Fruit fly (Drosophila melanogaster) whole organism, embryonic: ENCODE results near the gene RpL6.

Experiments used
- Abd-B ChIP-seq: fragments of 200-800 bp; sonication (Bioruptor generic); optimal IDR thresholded peaks from 2 replicates; lab custom pipeline; 2018; ENCODE audit warnings: missing biosample characterization, mild to moderate bottlenecking, missing genetic modification characterization, moderate library complexity
- Atf3 ChIP-seq: fragments of 200-800 bp; sonication (Bioruptor generic); optimal IDR thresholded peaks from 3 replicates; lab custom pipeline; 2016; ENCODE audit warnings: missing biosample characterization, missing genetic modification characterization
- CG10321 ChIP-seq: fragments of 200-800 bp; sonication (Bioruptor generic); IDR thresholded peaks from 2 replicates; pipeline ENCODE4 v1.3.6; 2022; ENCODE audit warnings: missing biosample characterization, missing genetic modification characterization
- CG10366 ChIP-seq: fragments of 200-800 bp; sonication (Bioruptor generic); IDR thresholded peaks from 2 replicates; pipeline ENCODE4 v1.3.6; 2022; ENCODE audit warnings: missing biosample characterization, missing genetic modification characterization
- CG10462 ChIP-seq: fragments of 200-800 bp; sonication (Bioruptor generic); optimal IDR thresholded peaks from 2 replicates; lab custom pipeline; 2016; ENCODE audit warnings: missing biosample characterization, missing genetic modification characterization
- CG11093 ChIP-seq: fragments of 200-800 bp; sonication (Bioruptor generic); IDR thresholded peaks from 3 replicates; pipeline ENCODE4 v1.3.6; 2022; ENCODE audit warnings: missing biosample characterization, missing genetic modification characterization
- CG11456 ChIP-seq: fragments of 200-800 bp; sonication (Bioruptor generic); IDR thresholded peaks from 3 replicates; pipeline ENCODE4 v1.3.6; 2022; ENCODE audit warnings: missing biosample characterization, missing genetic modification characterization
- CG11504 ChIP-seq: fragments of 200-800 bp; sonication (Bioruptor generic); optimal IDR thresholded peaks from 3 replicates; lab custom pipeline; 2019; ENCODE audit warnings: missing biosample characterization, mild to moderate bottlenecking, missing genetic modification characterization, moderate library complexity
- CG12219 ChIP-seq: fragments of 200-800 bp; sonication (Bioruptor generic); optimal IDR thresholded peaks from 3 replicates; lab custom pipeline; 2018; ENCODE audit warnings: missing biosample characterization, mild to moderate bottlenecking, missing genetic modification characterization
- CG12236 ChIP-seq: fragments of 200-800 bp; sonication (Bioruptor generic); optimal IDR thresholded peaks from 2 replicates; lab custom pipeline; 2016; ENCODE audit warnings: missing biosample characterization, missing genetic modification characterization
- CG12942 ChIP-seq: fragments of 200-800 bp; sonication (Bioruptor generic); optimal IDR thresholded peaks from 3 replicates; lab custom pipeline; 2016; ENCODE audit warnings: missing biosample characterization, missing genetic modification characterization
- CG1603 ChIP-seq: fragments of 200-800 bp; sonication (Bioruptor generic); optimal IDR thresholded peaks from 2 replicates; lab custom pipeline; 2019; ENCODE audit warnings: missing biosample characterization, mild to moderate bottlenecking, missing genetic modification characterization, moderate library complexity
- CG18011 ChIP-seq: fragments of 200-800 bp; sonication (Bioruptor generic); optimal IDR thresholded peaks from 2 replicates; lab custom pipeline; 2017; ENCODE audit warnings: missing biosample characterization, missing genetic modification characterization, mild to moderate bottlenecking, moderate library complexity, missing genotype
- CG18599 ChIP-seq: fragments of 200-800 bp; sonication (Bioruptor generic); optimal IDR thresholded peaks from 3 replicates; lab custom pipeline; 2017; ENCODE audit warnings: missing biosample characterization, missing genetic modification characterization, mild to moderate bottlenecking, moderate library complexity, missing genetic modification reagents
- CG33213 ChIP-seq: fragments of 200-800 bp; sonication (Bioruptor generic); optimal IDR thresholded peaks from 3 replicates; lab custom pipeline; 2016; ENCODE audit warnings: missing biosample characterization, missing genetic modification characterization
- CG6272 ChIP-seq: fragments of 200-800 bp; sonication (Bioruptor generic); IDR thresholded peaks from 2 replicates; pipeline ENCODE4 v1.3.6; 2022; ENCODE audit warnings: missing biosample characterization, missing genetic modification characterization
- CG6791 ChIP-seq: fragments of 200-800 bp; sonication (Bioruptor generic); IDR thresholded peaks from 3 replicates; pipeline ENCODE4 v1.3.6; 2022; ENCODE audit warnings: missing biosample characterization, missing genetic modification characterization; ENCODE audit not compliant: partially characterized antibody
- CG7357 ChIP-seq: fragments of 200-800 bp; sonication (Bioruptor generic); IDR thresholded peaks from 3 replicates; pipeline ENCODE4 v1.3.6; 2022; ENCODE audit warnings: missing biosample characterization, missing genetic modification characterization
- CG8290 ChIP-seq, 3 experiments: fragments of 200-800 bp; sonication (Bioruptor generic); optimal IDR thresholded peaks; 2 replicates each; lab custom pipeline; 2016 to 2019; ENCODE audit warnings: missing biosample characterization in 3 of 3, missing genetic modification characterization in 3 of 3, mild to moderate bottlenecking in 2 of 3, moderate library complexity in 1 of 3
- CG9727 ChIP-seq: fragments of 200-800 bp; sonication (Bioruptor generic); optimal IDR thresholded peaks from 3 replicates; lab custom pipeline; 2017; ENCODE audit warnings: missing biosample characterization, mild to moderate bottlenecking, missing genetic modification characterization
- CTCF ChIP-seq: fragments of 200-800 bp; sonication (Bioruptor generic); optimal IDR thresholded peaks from 2 replicates; lab custom pipeline; 2017; ENCODE audit warnings: missing biosample characterization, mild to moderate bottlenecking, missing genetic modification characterization, moderate library complexity
- Hand ChIP-seq: fragments of 200-800 bp; sonication (Bioruptor generic); optimal IDR thresholded peaks from 2 replicates; lab custom pipeline; 2017; ENCODE audit warnings: mild to moderate bottlenecking, missing biosample characterization, missing genetic modification reagents, missing genetic modification characterization
- Hr39 ChIP-seq: fragments of >200 bp; optimal IDR thresholded peaks from 2 replicates; lab custom pipeline; 2017
- Jarid2 ChIP-seq: fragments of 200-800 bp; sonication (Bioruptor generic); optimal IDR thresholded peaks from 3 replicates; lab custom pipeline; 2017; ENCODE audit warnings: mild to moderate bottlenecking, missing biosample characterization, missing genetic modification reagents, missing genetic modification characterization
- Mrtf ChIP-seq: fragments of 200-800 bp; sonication (Bioruptor generic); IDR thresholded peaks from 3 replicates; pipeline ENCODE4 v1.3.6; 2022; ENCODE audit warnings: missing biosample characterization, missing genetic modification characterization
- Neu2 ChIP-seq: fragments of 200-800 bp; sonication (Bioruptor generic); optimal IDR thresholded peaks from 3 replicates; lab custom pipeline; 2016; ENCODE audit warnings: missing biosample characterization, missing genetic modification characterization, borderline replicate concordance
- Side ChIP-seq: fragments of 200-800 bp; sonication (Bioruptor generic); optimal IDR thresholded peaks from 2 replicates; lab custom pipeline; 2016; ENCODE audit warnings: missing biosample characterization, missing genetic modification characterization
- Sox100B ChIP-seq: fragments of 200-800 bp; sonication (Bioruptor generic); optimal IDR thresholded peaks from 3 replicates; lab custom pipeline; 2018; ENCODE audit warnings: missing biosample characterization, mild to moderate bottlenecking, missing genetic modification characterization
- Sry-δ ChIP-seq: fragments of 200-800 bp; sonication (Bioruptor generic); optimal IDR thresholded peaks from 2 replicates; lab custom pipeline; 2016; ENCODE audit warnings: missing biosample characterization, missing genetic modification characterization
- Tbp ChIP-seq: fragments of >200 bp; optimal IDR thresholded peaks from 2 replicates; lab custom pipeline; 2018; ENCODE audit warnings: missing biosample characterization, missing genetic modification characterization
- Xrp1 ChIP-seq: fragments of 200-800 bp; sonication (Bioruptor generic); IDR thresholded peaks from 2 replicates; pipeline ENCODE4 v1.3.6; 2022; ENCODE audit warnings: missing biosample characterization, missing genetic modification characterization
- al ChIP-seq: fragments of 200-800 bp; sonication (Bioruptor generic); IDR thresholded peaks from 2 replicates; pipeline ENCODE4 v1.3.6; 2022; ENCODE audit warnings: missing biosample characterization, missing genetic modification characterization
- chinmo ChIP-seq: fragments of 200-800 bp; sonication (Bioruptor generic); IDR thresholded peaks from 4 replicates; pipeline ENCODE4 v1.3.6; 2022; ENCODE audit warnings: missing biosample characterization, missing genetic modification characterization; ENCODE audit not compliant: partially characterized antibody
- ftz-f1 ChIP-seq: fragments of 200-800 bp; sonication (Bioruptor generic); optimal IDR thresholded peaks from 2 replicates; lab custom pipeline; 2016; ENCODE audit warnings: missing biosample characterization, missing genetic modification characterization
- gfzf ChIP-seq: fragments of 200-800 bp; sonication (Bioruptor generic); optimal IDR thresholded peaks from 2 replicates; lab custom pipeline; 2016; ENCODE audit warnings: missing biosample characterization, mild to moderate bottlenecking, missing genetic modification characterization, moderate library complexity
- ham ChIP-seq: fragments of 200-800 bp; sonication (Bioruptor generic); IDR thresholded peaks from 2 replicates; pipeline ENCODE4 v1.3.6; 2022; ENCODE audit warnings: missing biosample characterization, missing genetic modification characterization
- her ChIP-seq: fragments of 200-800 bp; sonication (Bioruptor generic); optimal IDR thresholded peaks from 2 replicates; lab custom pipeline; 2016; ENCODE audit warnings: missing biosample characterization, missing genetic modification characterization
- ind ChIP-seq: fragments of 200-800 bp; sonication (Bioruptor generic); optimal IDR thresholded peaks from 3 replicates; lab custom pipeline; 2016; ENCODE audit warnings: missing biosample characterization, missing genetic modification characterization
- nerfin-2 ChIP-seq: fragments of 200-800 bp; sonication (Bioruptor generic); IDR thresholded peaks from 2 replicates; pipeline ENCODE4 v1.3.6; 2022; ENCODE audit warnings: missing biosample characterization, missing genetic modification characterization; ENCODE audit not compliant: partially characterized antibody
- odd ChIP-seq: fragments of 200-800 bp; sonication (Bioruptor generic); optimal IDR thresholded peaks from 2 replicates; lab custom pipeline; 2017; ENCODE audit warnings: missing biosample characterization, mild to moderate bottlenecking, missing genetic modification characterization
- pita ChIP-seq: fragments of 200-800 bp; sonication (Bioruptor generic); optimal IDR thresholded peaks from 2 replicates; lab custom pipeline; 2017; ENCODE audit warnings: missing biosample characterization, mild to moderate bottlenecking, missing genetic modification characterization
- pnt ChIP-seq: fragments of 200-800 bp; sonication (Bioruptor generic); optimal IDR thresholded peaks from 3 replicates; lab custom pipeline; 2016; ENCODE audit warnings: missing biosample characterization, missing genetic modification characterization
- psq ChIP-seq: fragments of 200-800 bp; sonication (Bioruptor generic); optimal IDR thresholded peaks from 2 replicates; lab custom pipeline; 2017; ENCODE audit warnings: missing biosample characterization, missing genetic modification characterization
- pum ChIP-seq: fragments of 200-800 bp; sonication (Bioruptor generic); optimal IDR thresholded peaks from 2 replicates; lab custom pipeline; 2016; ENCODE audit warnings: missing biosample characterization, missing genetic modification characterization
- schlank ChIP-seq: fragments of 200-800 bp; sonication (Bioruptor generic); optimal IDR thresholded peaks from 2 replicates; lab custom pipeline; 2018; ENCODE audit warnings: missing biosample characterization, mild to moderate bottlenecking, missing genetic modification characterization
- scrt ChIP-seq: fragments of 200-800 bp; sonication (Bioruptor generic); optimal IDR thresholded peaks from 2 replicates; lab custom pipeline; 2018; ENCODE audit warnings: missing biosample characterization, mild to moderate bottlenecking, missing genetic modification characterization, moderate library complexity
- sd ChIP-seq: fragments of 200-800 bp; sonication (Bioruptor generic); optimal IDR thresholded peaks from 3 replicates; lab custom pipeline; 2018; ENCODE audit warnings: missing biosample characterization, mild to moderate bottlenecking, missing genetic modification characterization, moderate library complexity
- slbo ChIP-seq: fragments of 200-800 bp; sonication (Bioruptor generic); IDR thresholded peaks from 2 replicates; pipeline ENCODE4 v1.3.6; 2022; ENCODE audit warnings: missing biosample characterization, missing genetic modification characterization
- unpg ChIP-seq: fragments of 200-800 bp; sonication (Bioruptor generic); optimal IDR thresholded peaks from 3 replicates; lab custom pipeline; 2018; ENCODE audit warnings: missing biosample characterization, mild to moderate bottlenecking, missing genetic modification characterization, moderate library complexity
- yki ChIP-seq: fragments of >200 bp; optimal IDR thresholded peaks from 3 replicates; lab custom pipeline; 2018

RpL6 gene

dm6 chr3R:31604409-31605116 is 8.6 kb upstream of the RpL6 start (continued):
- TF ChIP-seq CG11093 (GFP tag; lab: Robert Waterston, UW) (no peak), chinmo (GFP tag; lab: Robert Waterston, UW) (peak; percentile 90), ftz-f1 (GFP tag; lab: Kevin White, UChicago) (peak; percentile 72), CG10462 (GFP tag; lab: Kevin White, UChicago) (no peak), Mrtf (GFP tag; lab: Robert Waterston, UW) (no peak), Hr39 (no peak), slbo (GFP tag; lab: Robert Waterston, UW) (peak; percentile 36; the same call in 1 of the 2 replicates), CG10366 (GFP tag; lab: Robert Waterston, UW) (no peak)

- TF ChIP-seq CG1603 (tag; lab: Kevin White, UChicago) (no peak), Neu2 (no peak), ham (GFP tag; lab: Robert Waterston, UW) (no peak), her (GFP tag; lab: Kevin White, UChicago) (no peak), nerfin-2 (GFP tag; lab: Robert Waterston, UW) (no peak), CG12236 (GFP tag; lab: Kevin White, UChicago) (no peak), Abd-B (GFP tag; lab: Kevin White, UChicago) (no peak), Sox100B (peak; percentile 16), sd (no peak), Xrp1 (GFP tag; lab: Robert Waterston, UW) (0 out of 2 replicates have a peak, but pooled peaks have one; percentile 6), CTCF (no peak), pita (GFP tag; lab: Kevin White, UChicago) (no peak), CG18599 (GFP tag; lab: Kevin White, UChicago) (peak; percentile 59), scrt (no peak), al (GFP tag; lab: Robert Waterston, UW) (no peak), CG11504 (tag; lab: Kevin White, UChicago) (no peak), CG33213 (GFP tag; lab: Kevin White, UChicago) (peak; percentile 10), CG7357 (GFP tag; lab: Robert Waterston, UW) (no peak), CG12219 (GFP tag; lab: Kevin White, UChicago) (peak; percentile 4), CG6791 (GFP tag; lab: Robert Waterston, UW) (no peak), unpg (GFP tag; lab: Kevin White, UChicago) (no peak), CG12942 (no peak), Sry-δ (GFP tag; lab: Kevin White, UChicago) (no peak), CG11456 (no peak), schlank (tag; lab: Kevin White, UChicago) (peak; percentile 42), gfzf (GFP tag; lab: Kevin White, UChicago) (no peak), Hand (GFP tag; lab: Kevin White, UChicago) (no peak), pnt (GFP tag; lab: Kevin White, UChicago) (no peak), CG8290 (GFP tag; optimal IDR thresholded peaks at IDR 0.05; lab: Kevin White, UChicago) (no peak), CG8290 (tag; optimal IDR thresholded peaks at IDR 0.05; lab: Kevin White, UChicago) (peak in 1 of 2 experiments; percentile 31), Atf3 (GFP tag; lab: Kevin White, UChicago) (no peak), odd (peak; percentile 36), Tbp (no peak), CG9727 (GFP tag; lab: Kevin White, UChicago) (no peak), Side (GFP tag; lab: Kevin White, UChicago) (peak; percentile 33), pum (GFP tag; lab: Kevin White, UChicago) (no peak), CG10321 (no peak), yki (lab: Kevin White, UChicago) (no peak), ind (GFP tag; lab: Kevin White, UChicago) (no peak), psq (no peak), Jarid2 (GFP tag; lab: Kevin White, UChicago) (no peak), CG18011 (no peak), CG6272 (GFP tag; lab: Robert Waterston, UW) (no peak)
Measured at dm6 chr3R:31603655-31604054, 7.7 kb upstream of the RpL6 start.
